Fruit fly (Drosophila melanogaster) whole organism, pupa: ENCODE data around the gene Agpat2.
A peak's percentile ranks its signal among the peaks of the same experiment; 100 is the strongest.

Experiments
- CG12605 ChIP-seq: fragments of 200-800 bp; sonication (Bioruptor generic); IDR thresholded peaks from 2 replicates; pipeline ENCODE4 v1.3.6; 2022; ENCODE audit warnings: missing biosample characterization, missing genetic modification characterization
- CG14655 ChIP-seq: fragments of 200-800 bp; sonication (Bioruptor generic); optimal IDR thresholded peaks from 3 replicates; lab custom pipeline; 2017; ENCODE audit warnings: mild to moderate bottlenecking, missing biosample characterization, missing genetic modification reagents, missing genetic modification characterization
- CG17806 ChIP-seq: fragments of 200-800 bp; sonication (Bioruptor generic); optimal IDR thresholded peaks from 2 replicates; lab custom pipeline; 2018; ENCODE audit warnings: missing biosample characterization, mild to moderate bottlenecking, missing genetic modification characterization, moderate library complexity
- CG34367 ChIP-seq: fragments of 200-800 bp; sonication (Bioruptor generic); optimal IDR thresholded peaks from 2 replicates; lab custom pipeline; 2018; ENCODE audit warnings: missing biosample characterization, mild to moderate bottlenecking, missing genetic modification characterization
- CG4496 ChIP-seq: fragments of 200-800 bp; sonication (Bioruptor generic); IDR thresholded peaks from 3 replicates; pipeline ENCODE4 v1.3.6; 2022; ENCODE audit warnings: missing biosample characterization, missing genetic modification characterization
- CG8301 ChIP-seq: fragments of 200-800 bp; sonication (Bioruptor generic); optimal IDR thresholded peaks from 2 replicates; lab custom pipeline; 2018; ENCODE audit warnings: missing biosample characterization, mild to moderate bottlenecking, missing genetic modification characterization
- D1 ChIP-seq: fragments of 200-800 bp; sonication (Bioruptor generic); optimal IDR thresholded peaks from 2 replicates; lab custom pipeline; 2018; ENCODE audit warnings: missing biosample characterization, mild to moderate bottlenecking, missing genetic modification characterization, moderate library complexity
- EcR ChIP-seq: fragments of 200-800 bp; sonication (Bioruptor generic); optimal IDR thresholded peaks from 3 replicates; lab custom pipeline; 2019; ENCODE audit warnings: missing biosample characterization, missing genetic modification characterization, mild to moderate bottlenecking, moderate library complexity, missing genetic modification reagents
- Ets98B ChIP-seq: fragments of 200-800 bp; sonication (Bioruptor generic); IDR thresholded peaks from 2 replicates; pipeline ENCODE4 v1.3.6; 2022; ENCODE audit warnings: missing biosample characterization, missing genetic modification characterization
- Pif1B ChIP-seq: fragments of 200-800 bp; sonication (Bioruptor generic); optimal IDR thresholded peaks from 3 replicates; lab custom pipeline; 2016; ENCODE audit warnings: missing biosample characterization, missing genetic modification characterization
- Snoo ChIP-seq: fragments of 200-800 bp; sonication (Bioruptor generic); optimal IDR thresholded peaks from 3 replicates; lab custom pipeline; 2017; ENCODE audit warnings: missing biosample characterization, mild to moderate bottlenecking, missing genetic modification characterization, inconsistent platforms
- rn ChIP-seq: fragments of 200-800 bp; sonication (Bioruptor generic); IDR thresholded peaks from 2 replicates; pipeline ENCODE4 v1.3.6; 2022; ENCODE audit warnings: missing biosample characterization, missing genetic modification characterization

dm6 chr2L:8419382-8419940 lies 44.3 kb downstream of the Agpat2 start:
- no peak for TF ChIP-seq CG8301 (tag; lab: Kevin White, UChicago)
- TF ChIP-seq D1 (tag; lab: Kevin White, UChicago): no peak
- 0 out of 2 replicates have a peak, but pooled peaks have one; percentile 18 for TF ChIP-seq CG12605
- TF ChIP-seq CG34367: no peak
- no peak for TF ChIP-seq CG17806 (tag; lab: Kevin White, UChicago)
- no peak for TF ChIP-seq rn
- peak; percentile 43; the same call in 1 of the 3 replicates for TF ChIP-seq CG4496
- TF ChIP-seq EcR: peak; percentile 94
- TF ChIP-seq Pif1B (GFP tag; lab: Kevin White, UChicago): no peak
- no peak for TF ChIP-seq Snoo (tag; lab: Kevin White, UChicago)
- TF ChIP-seq CG14655 (GFP tag; lab: Kevin White, UChicago): peak; percentile 1
- no peak for TF ChIP-seq Ets98B (GFP tag; lab: Robert Waterston, UW)
